Fruit fly (Drosophila melanogaster) whole organism, embryonic: ENCODE results near the gene sphe.

ENCODE experiments used
- CG10147 ChIP-seq: fragments of 200-800 bp; sonication (Bioruptor generic); optimal IDR thresholded peaks from 2 replicates; lab custom pipeline; 2019; ENCODE audit warnings: missing biosample characterization, mild to moderate bottlenecking, missing genetic modification characterization, moderate library complexity
- CG1024 ChIP-seq: fragments of 200-800 bp; sonication (Bioruptor generic); IDR thresholded peaks from 2 replicates; pipeline ENCODE4 v1.3.6; 2022; ENCODE audit warnings: missing biosample characterization, missing genetic modification characterization
- CG10959 ChIP-seq: fragments of 200-800 bp; sonication (Bioruptor generic); IDR thresholded peaks from 2 replicates; pipeline ENCODE4 v1.3.6; 2022; ENCODE audit warnings: missing biosample characterization, missing genetic modification characterization
- CG11247 ChIP-seq: fragments of 200-800 bp; sonication (Bioruptor generic); IDR thresholded peaks from 2 replicates; pipeline ENCODE4 v1.3.6; 2022; ENCODE audit warnings: missing biosample characterization, missing genetic modification characterization
- CG12744 ChIP-seq: fragments of 200-800 bp; sonication (Bioruptor generic); optimal IDR thresholded peaks from 2 replicates; lab custom pipeline; 2016; ENCODE audit warnings: missing biosample characterization, missing genetic modification characterization
- CG14050 ChIP-seq: fragments of 200-800 bp; sonication (Bioruptor generic); IDR thresholded peaks from 3 replicates; pipeline ENCODE4 v1.3.6; 2022; ENCODE audit warnings: missing biosample characterization, missing genetic modification characterization
- CG15514 ChIP-seq: fragments of 200-800 bp; sonication (Bioruptor generic); optimal IDR thresholded peaks from 3 replicates; lab custom pipeline; 2017; ENCODE audit warnings: missing biosample characterization, missing genetic modification characterization, mild to moderate bottlenecking, moderate library complexity, missing genetic modification reagents
- CG1603 ChIP-seq: fragments of 200-800 bp; sonication (Bioruptor generic); optimal IDR thresholded peaks from 2 replicates; lab custom pipeline; 2019; ENCODE audit warnings: missing biosample characterization, mild to moderate bottlenecking, missing genetic modification characterization, moderate library complexity
- CG17568 ChIP-seq: fragments of 200-800 bp; sonication (Bioruptor generic); optimal IDR thresholded peaks from 2 replicates; lab custom pipeline; 2018; ENCODE audit warnings: missing biosample characterization, mild to moderate bottlenecking, missing genetic modification characterization, moderate library complexity
- CG2116 ChIP-seq: fragments of 200-800 bp; sonication (Bioruptor generic); optimal IDR thresholded peaks from 3 replicates; lab custom pipeline; 2018; ENCODE audit warnings: missing biosample characterization, mild to moderate bottlenecking, missing genetic modification characterization
- CG31388 ChIP-seq: fragments of 200-800 bp; sonication (Bioruptor generic); optimal IDR thresholded peaks from 2 replicates; lab custom pipeline; 2016; ENCODE audit warnings: missing biosample characterization, missing genetic modification characterization
- CG31441 ChIP-seq: fragments of 200-800 bp; sonication (Bioruptor generic); IDR thresholded peaks from 2 replicates; pipeline ENCODE4 v1.3.6; 2022; ENCODE audit warnings: missing biosample characterization, missing genetic modification characterization
- CG32772 ChIP-seq: fragments of 200-800 bp; sonication (Bioruptor generic); IDR thresholded peaks from 2 replicates; pipeline ENCODE4 v1.3.6; 2022; ENCODE audit warnings: missing biosample characterization, missing genetic modification characterization
- CG34422 ChIP-seq: fragments of 200-800 bp; sonication (Bioruptor generic); IDR thresholded peaks from 3 replicates; pipeline ENCODE4 v1.3.6; 2022; ENCODE audit warnings: missing biosample characterization, missing genetic modification characterization
- CG4282 ChIP-seq: fragments of 200-800 bp; sonication (Bioruptor generic); optimal IDR thresholded peaks from 2 replicates; lab custom pipeline; 2016; ENCODE audit warnings: missing biosample characterization, missing genetic modification characterization
- CG4424 ChIP-seq: fragments of 200-800 bp; sonication (Bioruptor generic); optimal IDR thresholded peaks from 3 replicates; lab custom pipeline; 2016; ENCODE audit warnings: missing biosample characterization, missing genetic modification characterization
- CG4820 ChIP-seq: fragments of 200-800 bp; sonication (Bioruptor generic); optimal IDR thresholded peaks from 3 replicates; lab custom pipeline; 2016; ENCODE audit warnings: missing biosample characterization, missing genetic modification characterization
- CG4854 ChIP-seq: fragments of 200-800 bp; sonication (Bioruptor generic); optimal IDR thresholded peaks from 2 replicates; lab custom pipeline; 2016; ENCODE audit warnings: missing biosample characterization, missing genetic modification characterization, inconsistent platforms
- CG5953 ChIP-seq: fragments of 200-800 bp; sonication (Bioruptor generic); IDR thresholded peaks from 2 replicates; pipeline ENCODE4 v1.3.6; 2022; ENCODE audit warnings: missing biosample characterization, missing genetic modification characterization
- CG7357 ChIP-seq: fragments of 200-800 bp; sonication (Bioruptor generic); IDR thresholded peaks from 3 replicates; pipeline ENCODE4 v1.3.6; 2022; ENCODE audit warnings: missing biosample characterization, missing genetic modification characterization
- CG7372 ChIP-seq: fragments of 200-800 bp; sonication (Bioruptor generic); IDR thresholded peaks from 2 replicates; pipeline ENCODE4 v1.3.6; 2022; ENCODE audit warnings: missing biosample characterization, missing genetic modification characterization
- CG9797 ChIP-seq: fragments of 200-800 bp; sonication (Bioruptor generic); optimal IDR thresholded peaks from 3 replicates; lab custom pipeline; 2018; ENCODE audit warnings: missing biosample characterization, mild to moderate bottlenecking, missing genetic modification characterization
- Camta ChIP-seq: fragments of 200-800 bp; sonication (Bioruptor generic); optimal IDR thresholded peaks from 2 replicates; lab custom pipeline; 2016; ENCODE audit warnings: missing biosample characterization, missing genetic modification characterization
- CoRest ChIP-seq: fragments of 200-800 bp; sonication (Bioruptor generic); optimal IDR thresholded peaks from 3 replicates; lab custom pipeline; 2018; ENCODE audit warnings: missing biosample characterization, mild to moderate bottlenecking, missing genetic modification characterization, moderate library complexity
- CrebB ChIP-seq: fragments of 200-800 bp; sonication (Bioruptor generic); optimal IDR thresholded peaks from 3 replicates; lab custom pipeline; 2018; ENCODE audit warnings: missing biosample characterization, mild to moderate bottlenecking, missing genetic modification characterization
- GATAe ChIP-seq: fragments of 200-800 bp; sonication (Bioruptor generic); conservative IDR thresholded peaks from 2 replicates; pipeline ENCODE4 v1.3.6; 2022; ENCODE audit warnings: missing biosample characterization, missing genetic modification characterization
- H2.0 ChIP-seq: fragments of 200-800 bp; sonication (Bioruptor generic); IDR thresholded peaks from 2 replicates; pipeline ENCODE4 v1.3.6; 2022; ENCODE audit warnings: missing biosample characterization, missing genetic modification characterization
- HLH4C ChIP-seq: fragments of 200-800 bp; sonication (Bioruptor generic); IDR thresholded peaks from 3 replicates; pipeline ENCODE4 v1.3.6; 2022; ENCODE audit warnings: missing biosample characterization, missing genetic modification characterization; ENCODE audit not compliant: partially characterized antibody
- Lhr ChIP-seq: fragments of 200-800 bp; sonication (Bioruptor generic); optimal IDR thresholded peaks from 3 replicates; lab custom pipeline; 2017; ENCODE audit warnings: mild to moderate bottlenecking, missing biosample characterization, missing genetic modification reagents, missing genetic modification characterization
- Lim3 ChIP-seq: fragments of 200-800 bp; sonication (Bioruptor generic); IDR thresholded peaks from 2 replicates; pipeline ENCODE4 v1.3.6; 2022; ENCODE audit warnings: missing biosample characterization, missing genetic modification characterization
- NC2β ChIP-seq: fragments of 200-800 bp; sonication (Bioruptor generic); optimal IDR thresholded peaks from 2 replicates; lab custom pipeline; 2016; ENCODE audit warnings: missing biosample characterization, missing genetic modification characterization
- NFAT ChIP-seq: fragments of 200-800 bp; sonication (Bioruptor generic); IDR thresholded peaks from 2 replicates; pipeline ENCODE4 v1.3.6; 2022; ENCODE audit warnings: missing biosample characterization, missing genetic modification characterization
- Oli ChIP-seq: fragments of 200-800 bp; sonication (Bioruptor generic); optimal IDR thresholded peaks from 2 replicates; lab custom pipeline; 2018; ENCODE audit warnings: missing biosample characterization, mild to moderate bottlenecking, missing genetic modification characterization, moderate library complexity
- abd-A ChIP-seq: fragments of 200-800 bp; sonication (Bioruptor generic); optimal IDR thresholded peaks from 3 replicates; lab custom pipeline; 2019; ENCODE audit warnings: missing biosample characterization, mild to moderate bottlenecking, missing genetic modification characterization, moderate library complexity
- al ChIP-seq: fragments of 200-800 bp; sonication (Bioruptor generic); IDR thresholded peaks from 2 replicates; pipeline ENCODE4 v1.3.6; 2022; ENCODE audit warnings: missing biosample characterization, missing genetic modification characterization
- ato ChIP-seq: fragments of 200-800 bp; sonication (Bioruptor generic); IDR thresholded peaks from 2 replicates; pipeline ENCODE4 v1.3.6; 2022; ENCODE audit warnings: missing biosample characterization, missing genetic modification characterization; ENCODE audit not compliant: partially characterized antibody
- dmrt99B ChIP-seq: fragments of 200-800 bp; sonication (Bioruptor generic); optimal IDR thresholded peaks from 2 replicates; lab custom pipeline; 2018; ENCODE audit warnings: missing biosample characterization, mild to moderate bottlenecking, missing genetic modification characterization, moderate library complexity
- en ChIP-seq: fragments of 200-800 bp; sonication (Bioruptor generic); optimal IDR thresholded peaks from 2 replicates; lab custom pipeline; 2016; ENCODE audit warnings: missing biosample characterization, missing genetic modification characterization
- eve ChIP-seq, 2 experiments: fragments of >200 bp; optimal IDR thresholded peaks; 2 replicates each; lab custom pipeline; 2017; ENCODE audit warnings: missing biosample characterization in 2 of 2, missing genetic modification characterization in 2 of 2
- fu2 ChIP-seq: fragments of 200-800 bp; sonication (Bioruptor generic); optimal IDR thresholded peaks from 2 replicates; lab custom pipeline; 2016; ENCODE audit warnings: missing biosample characterization, missing genetic modification characterization
- gfzf ChIP-seq: fragments of 200-800 bp; sonication (Bioruptor generic); optimal IDR thresholded peaks from 2 replicates; lab custom pipeline; 2016; ENCODE audit warnings: missing biosample characterization, mild to moderate bottlenecking, missing genetic modification characterization, moderate library complexity
- gsb-n ChIP-seq: fragments of 200-800 bp; sonication (Bioruptor generic); optimal IDR thresholded peaks from 3 replicates; lab custom pipeline; 2018; ENCODE audit warnings: missing biosample characterization, mild to moderate bottlenecking, missing genetic modification characterization
- lbe ChIP-seq: fragments of 200-800 bp; sonication (Bioruptor generic); optimal IDR thresholded peaks from 2 replicates; lab custom pipeline; 2016; ENCODE audit warnings: missing biosample characterization, mild to moderate bottlenecking, missing genetic modification characterization
- nmo ChIP-seq: fragments of 200-800 bp; sonication (Bioruptor generic); optimal IDR thresholded peaks from 2 replicates; lab custom pipeline; 2018; ENCODE audit warnings: missing biosample characterization, mild to moderate bottlenecking, missing genetic modification characterization, moderate library complexity
- pb ChIP-seq: fragments of 200-800 bp; sonication (Bioruptor generic); optimal IDR thresholded peaks from 3 replicates; lab custom pipeline; 2016; ENCODE audit warnings: missing biosample characterization, missing genetic modification characterization
- pfk ChIP-seq: fragments of 200-800 bp; sonication (Bioruptor generic); optimal IDR thresholded peaks from 2 replicates; lab custom pipeline; 2018; ENCODE audit warnings: missing biosample characterization, mild to moderate bottlenecking, missing genetic modification characterization, moderate library complexity
- pnt ChIP-seq: fragments of 200-800 bp; sonication (Bioruptor generic); optimal IDR thresholded peaks from 3 replicates; lab custom pipeline; 2016; ENCODE audit warnings: missing biosample characterization, missing genetic modification characterization
- repo ChIP-seq: fragments of 200-800 bp; sonication (Bioruptor generic); optimal IDR thresholded peaks from 2 replicates; lab custom pipeline; 2016; ENCODE audit warnings: missing biosample characterization, missing genetic modification characterization
- sd ChIP-seq: fragments of 200-800 bp; sonication (Bioruptor generic); optimal IDR thresholded peaks from 3 replicates; lab custom pipeline; 2018; ENCODE audit warnings: missing biosample characterization, mild to moderate bottlenecking, missing genetic modification characterization, moderate library complexity
- sr ChIP-seq: fragments of 200-800 bp; sonication (Bioruptor generic); IDR thresholded peaks from 3 replicates; pipeline ENCODE4 v1.3.6; 2022; ENCODE audit warnings: missing biosample characterization, missing genetic modification characterization
- tin ChIP-seq: fragments of 200-800 bp; sonication (Bioruptor generic); optimal IDR thresholded peaks from 3 replicates; lab custom pipeline; 2016; ENCODE audit warnings: missing biosample characterization, missing genetic modification characterization
- tll ChIP-seq, 2 experiments: fragments of 200-800 bp in 1 of 2; fragments of >200 bp in 1 of 2; sonication (Bioruptor generic) in 1 of 2; optimal IDR thresholded peaks; 2 replicates each; lab custom pipeline; 2017 to 2019; ENCODE audit warnings: missing biosample characterization in 2 of 2, missing genetic modification characterization in 2 of 2, mild to moderate bottlenecking in 1 of 2, moderate library complexity in 1 of 2

Gene sphe

dm6 chrX:16690499-16690898 is 11.3 kb downstream of the sphe start (continued):
- TF ChIP-seq CG31388 (GFP tag; lab: Kevin White, UChicago), result no peak
- TF ChIP-seq repo (GFP tag; lab: Kevin White, UChicago), result no peak
- TF ChIP-seq NC2β (GFP tag; lab: Kevin White, UChicago), result no peak
- peak; percentile 16 for TF ChIP-seq gsb-n (tag; lab: Kevin White, UChicago)
- TF ChIP-seq Lhr, result no peak
- no peak for TF ChIP-seq fu2 (GFP tag; lab: Kevin White, UChicago)
- no peak for TF ChIP-seq GATAe (GFP tag; lab: Robert Waterston, UW)
- no peak for TF ChIP-seq tin
- no peak for TF ChIP-seq CG7357 (GFP tag; lab: Robert Waterston, UW)
- TF ChIP-seq CG17568 (GFP tag; lab: Kevin White, UChicago), result no peak
- TF ChIP-seq CG1603, result peak; percentile 42
- peak; percentile 27 for TF ChIP-seq dmrt99B (tag; lab: Kevin White, UChicago)
- no peak for TF ChIP-seq CoRest (tag; lab: Kevin White, UChicago)
- TF ChIP-seq HLH4C (GFP tag; lab: Robert Waterston, UW), result no peak
- TF ChIP-seq CG10959, result no peak
- peak; percentile 38; the same call in 1 of the 2 replicates for TF ChIP-seq CG32772 (GFP tag; lab: Robert Waterston, UW)
- TF ChIP-seq sd (tag; lab: Kevin White, UChicago), result no peak
- TF ChIP-seq Camta (GFP tag; lab: Kevin White, UChicago), result no peak
- TF ChIP-seq pfk (GFP tag; lab: Kevin White, UChicago), result no peak
- TF ChIP-seq CG2116 (GFP tag; lab: Kevin White, UChicago), result no peak
- TF ChIP-seq Oli (tag; lab: Kevin White, UChicago), result peak; percentile 28
- TF ChIP-seq CG4282 (GFP tag; lab: Kevin White, UChicago), result no peak
- TF ChIP-seq tll (GFP tag; optimal IDR thresholded peaks at IDR 0.05; lab: Kevin White, UChicago), result no peak
- no peak for TF ChIP-seq pb (GFP tag; lab: Kevin White, UChicago)
- no peak for TF ChIP-seq CG14050 (GFP tag; lab: Robert Waterston, UW)
- no peak for TF ChIP-seq CG4424 (GFP tag; lab: Kevin White, UChicago)
- TF ChIP-seq CG34422 (GFP tag; lab: Robert Waterston, UW), result no peak
- TF ChIP-seq eve (GFP tag; optimal IDR thresholded peaks at IDR 0.05; lab: Kevin White, UChicago), result no peak
- TF ChIP-seq CG11247 (GFP tag; lab: Robert Waterston, UW), result no peak; the same call in 1 of the 2 replicates
- no peak for TF ChIP-seq en (GFP tag; lab: Kevin White, UChicago)
- no peak for TF ChIP-seq CG9797
- peak; percentile 55 for TF ChIP-seq H2.0 (GFP tag; lab: Robert Waterston, UW)
- peak; percentile 7 for TF ChIP-seq pnt (GFP tag; lab: Kevin White, UChicago)
- no peak for TF ChIP-seq al (GFP tag; lab: Robert Waterston, UW)
- TF ChIP-seq CG10147, result no peak
- TF ChIP-seq ato (GFP tag; lab: Robert Waterston, UW), result no peak
- no peak for TF ChIP-seq Lim3 (GFP tag; lab: Robert Waterston, UW)
- no peak for TF ChIP-seq CG7372 (GFP tag; lab: Robert Waterston, UW)
- TF ChIP-seq CG4854 (GFP tag; lab: Kevin White, UChicago), result no peak
- TF ChIP-seq CG15514 (GFP tag; lab: Kevin White, UChicago), result no peak
- no peak for TF ChIP-seq CG12744 (GFP tag; lab: Kevin White, UChicago)
- peak; percentile 13; the same call in 1 of the 2 replicates for TF ChIP-seq CG31441 (GFP tag; lab: Robert Waterston, UW)
- peak; percentile 19 for TF ChIP-seq nmo (GFP tag; lab: Kevin White, UChicago)
- TF ChIP-seq CrebB (tag; lab: Kevin White, UChicago), result no peak
- no peak for TF ChIP-seq sr (GFP tag; lab: Robert Waterston, UW)
- TF ChIP-seq abd-A (tag; lab: Kevin White, UChicago), result no peak
- no peak for TF ChIP-seq lbe (GFP tag; lab: Kevin White, UChicago)
- no peak for TF ChIP-seq gfzf (GFP tag; lab: Kevin White, UChicago)
- TF ChIP-seq CG1024 (GFP tag; lab: Robert Waterston, UW), result no peak
- TF ChIP-seq CG4820 (GFP tag; lab: Kevin White, UChicago), result no peak
- no peak for TF ChIP-seq CG5953
- TF ChIP-seq NFAT (GFP tag; lab: Robert Waterston, UW), result no peak
